Worm (Caenorhabditis elegans) whole organism, L3 larva: Measurements from ENCODE around the gene F11C1.7.

ENCODE experiments used
- daf-12 ChIP-seq: fragments of 150-350 bp; optimal IDR thresholded peaks from 2 replicates; lab custom pipeline; 2014; ENCODE audit warnings: missing biosample characterization, missing genetic modification reagents, missing genetic modification characterization
- egl-27 ChIP-seq: sonication (generic microtip); optimal IDR thresholded peaks from 4 replicates; lab custom pipeline; 2017; ENCODE audit warnings: missing biosample characterization, missing genetic modification reagents, missing genetic modification characterization
- lin-15B ChIP-seq: fragments of 150-350 bp; optimal IDR thresholded peaks from 2 replicates; lab custom pipeline; 2014; ENCODE audit warnings: missing biosample characterization, missing genetic modification characterization
- mdl-1 ChIP-seq: fragments of 150-350 bp; optimal IDR thresholded peaks from 2 replicates; lab custom pipeline; 2014; ENCODE audit warnings: missing biosample characterization, missing genetic modification characterization
- nhr-76 ChIP-seq: fragments of 150-350 bp; sonication (generic microtip); optimal IDR thresholded peaks from 5 replicates; lab custom pipeline; 2014; ENCODE audit warnings: missing biosample characterization, missing genetic modification characterization
- zag-1 ChIP-seq: fragments of 150-350 bp; optimal IDR thresholded peaks from 2 replicates; lab custom pipeline; 2014; ENCODE audit warnings: missing biosample characterization, missing genetic modification characterization

- TF ChIP-seq lin-15B (no peak), daf-12 (tag; lab: Kevin White, UChicago) (no peak), mdl-1 (no peak), nhr-76 (tag; lab: Kevin White, UChicago) (no peak), zag-1 (tag; lab: Kevin White, UChicago) (no peak), egl-27 (no peak)
Measured at ce11 chrX:13033850-13034249, 44.7 kb downstream of the F11C1.7 start.
